Worm (Caenorhabditis elegans) whole organism, L4 larva: ENCODE data around the gene mrps-11.

Experiments used
- T20F7.1 ChIP-seq: fragments of 200-800 bp; sonication (Bioruptor generic); optimal IDR thresholded peaks from 2 replicates; lab custom pipeline; 2018; ENCODE audit warnings: mild to moderate bottlenecking, missing genetic modification characterization, missing compliant biosample characterization
- T26A8.4 ChIP-seq: fragments of 200-800 bp; sonication (Bioruptor generic); IDR thresholded peaks from 2 replicates; pipeline ENCODE4 v1.3.6; 2022; ENCODE audit warnings: missing genetic modification characterization, missing compliant biosample characterization
- Y105C5A.15 ChIP-seq: fragments of 200-800 bp; sonication (Bioruptor generic); IDR thresholded peaks from 2 replicates; pipeline ENCODE4 v1.3.6; 2022; ENCODE audit warnings: missing genetic modification characterization, missing compliant biosample characterization
- Y5F2A.4 ChIP-seq: fragments of 200-800 bp; sonication (Bioruptor generic); optimal IDR thresholded peaks from 2 replicates; lab custom pipeline; 2018; ENCODE audit warnings: mild to moderate bottlenecking, missing genetic modification characterization, missing compliant biosample characterization
- Y75B8A.6 ChIP-seq: fragments of 200-800 bp; sonication (Bioruptor generic); IDR thresholded peaks from 2 replicates; pipeline ENCODE4 v1.3.6; 2022; ENCODE audit warnings: missing genetic modification reagents, missing genetic modification characterization, missing compliant biosample characterization
- ZK546.5 ChIP-seq, 2 experiments: sonication (generic microtip); optimal IDR thresholded peaks; 2 replicates each; lab custom pipeline; 2017; ENCODE audit warnings: missing biosample characterization in 2 of 2, missing genetic modification characterization in 2 of 2
- aha-1 ChIP-seq: fragments of 150-350 bp; peaks from one replicate; lab custom pipeline; 2014; ENCODE audit warnings: missing biosample characterization, missing genetic modification characterization
- arid-1 ChIP-seq: fragments of 200-800 bp; sonication (Bioruptor generic); conservative IDR thresholded peaks from 2 replicates; pipeline ENCODE4 v1.3.6; 2022; ENCODE audit warnings: missing genetic modification reagents, missing genetic modification characterization, missing compliant biosample characterization
- ceh-20 ChIP-seq: fragments of 200-800 bp; sonication (Bioruptor generic); IDR thresholded peaks from 2 replicates; pipeline ENCODE4 v1.3.6; 2022; ENCODE audit warnings: missing genetic modification reagents, missing genetic modification characterization, missing compliant biosample characterization
- ceh-32 ChIP-seq: sonication (generic microtip); optimal IDR thresholded peaks from 2 replicates; lab custom pipeline; 2016; ENCODE audit warnings: mild to moderate bottlenecking, missing genetic modification characterization, missing compliant biosample characterization; ENCODE audit not compliant: poor library complexity
- ctbp-1 ChIP-seq: fragments of 200-800 bp; sonication (Bioruptor generic); IDR thresholded peaks from 2 replicates; pipeline ENCODE4 v1.3.6; 2022; ENCODE audit warnings: missing genetic modification reagents, missing genetic modification characterization, missing compliant biosample characterization
- daf-16 ChIP-seq, 3 experiments: sonication (generic microtip); optimal IDR thresholded peaks; 2 replicates each; lab custom pipeline; 2016 to 2017; ENCODE audit warnings: missing genetic modification characterization in 3 of 3, missing genetic modification reagents in 3 of 3, mild to moderate bottlenecking in 2 of 3, missing compliant biosample characterization in 2 of 3, missing biosample characterization in 1 of 3, moderate library complexity in 1 of 3
- daf-19 ChIP-seq: fragments of 200-800 bp; sonication (Bioruptor generic); conservative IDR thresholded peaks from 2 replicates; pipeline ENCODE4 v1.3.6; 2022; ENCODE audit warnings: missing genetic modification characterization, missing compliant biosample characterization
- dmd-9 ChIP-seq: fragments of 200-800 bp; sonication (Bioruptor generic); IDR thresholded peaks from 2 replicates; pipeline ENCODE4 v1.3.6; 2022; ENCODE audit warnings: missing genetic modification reagents, missing genetic modification characterization, missing compliant biosample characterization
- dpl-1 ChIP-seq: fragments of 150-350 bp; optimal IDR thresholded peaks from 2 replicates; lab custom pipeline; 2014; ENCODE audit warnings: missing biosample characterization, missing genetic modification reagents, missing genetic modification characterization
- duxl-1 ChIP-seq: sonication (generic microtip); optimal IDR thresholded peaks from 2 replicates; lab custom pipeline; 2016; ENCODE audit warnings: mild to moderate bottlenecking, missing genetic modification characterization, moderate library complexity, missing compliant biosample characterization; ENCODE audit not compliant: poor library complexity
- dve-1 ChIP-seq: sonication (generic microtip); optimal IDR thresholded peaks from 2 replicates; lab custom pipeline; 2017; ENCODE audit warnings: antibody characterized with exemption, mild to moderate bottlenecking, missing genetic modification characterization, missing compliant biosample characterization; ENCODE audit not compliant: insufficient read depth
- fos-1 ChIP-seq: fragments of 150-350 bp; optimal IDR thresholded peaks from 2 replicates; lab custom pipeline; 2014; ENCODE audit warnings: missing biosample characterization, missing genetic modification characterization
- hif-1 ChIP-seq, 2 experiments: sonication (generic microtip); optimal IDR thresholded peaks; 2 replicates each; lab custom pipeline; 2016 to 2017; ENCODE audit warnings: missing compliant biosample characterization in 2 of 2, missing genetic modification characterization in 2 of 2, missing genetic modification reagents in 2 of 2, missing genotype in 2 of 2, mild to moderate bottlenecking in 1 of 2
- hlh-11 ChIP-seq: fragments of 200-800 bp; sonication (Bioruptor generic); optimal IDR thresholded peaks from 2 replicates; lab custom pipeline; 2018; ENCODE audit warnings: mild to moderate bottlenecking, missing genetic modification characterization, missing compliant biosample characterization
- hmg-1.1 ChIP-seq: fragments of 200-800 bp; sonication (Bioruptor generic); IDR thresholded peaks from 2 replicates; pipeline ENCODE4 v1.3.6; 2022; ENCODE audit warnings: missing genetic modification reagents, missing genetic modification characterization, missing compliant biosample characterization
- lsy-2 ChIP-seq, 2 experiments: fragments of 150-350 bp in 1 of 2; sonication (generic microtip) in 1 of 2; optimal IDR thresholded peaks; 2 replicates each; lab custom pipeline; 2014 to 2017; ENCODE audit warnings: missing biosample characterization in 2 of 2, missing genetic modification characterization in 2 of 2
- mdl-1 ChIP-seq, 2 experiments: fragments of 150-350 bp in 1 of 2; sonication (generic microtip) in 1 of 2; optimal IDR thresholded peaks; 2 replicates each; lab custom pipeline; 2014 to 2017; ENCODE audit warnings: missing biosample characterization in 2 of 2, missing genetic modification characterization in 2 of 2
- mep-1 ChIP-seq: fragments of 150-350 bp; sonication (generic microtip); optimal IDR thresholded peaks from 3 replicates; lab custom pipeline; 2014; ENCODE audit warnings: missing biosample characterization, missing genetic modification characterization
- mxl-3 ChIP-seq: fragments of 200-800 bp; sonication (Bioruptor generic); optimal IDR thresholded peaks from 2 replicates; lab custom pipeline; 2018; ENCODE audit warnings: mild to moderate bottlenecking, missing genetic modification characterization, missing compliant biosample characterization
- nhr-10 ChIP-seq: fragments of 150-350 bp; optimal IDR thresholded peaks from 2 replicates; lab custom pipeline; 2014; ENCODE audit warnings: missing biosample characterization, missing genetic modification characterization
- nhr-102 ChIP-seq: sonication (generic microtip); optimal IDR thresholded peaks from 2 replicates; lab custom pipeline; 2016; ENCODE audit warnings: mild to moderate bottlenecking, missing genetic modification characterization, moderate library complexity, missing compliant biosample characterization
- nhr-11 ChIP-seq: fragments of 150-350 bp; optimal IDR thresholded peaks from 2 replicates; lab custom pipeline; 2014; ENCODE audit warnings: missing biosample characterization, missing genetic modification characterization
- nhr-28 ChIP-seq: fragments of 150-350 bp; optimal IDR thresholded peaks from 2 replicates; lab custom pipeline; 2014; ENCODE audit warnings: missing biosample characterization, missing genetic modification characterization
- nhr-41 ChIP-seq: fragments of 200-800 bp; sonication (Bioruptor generic); IDR thresholded peaks from 2 replicates; pipeline ENCODE4 v1.3.6; 2022; ENCODE audit warnings: missing genetic modification reagents, missing genetic modification characterization, missing compliant biosample characterization
- nhr-48 ChIP-seq: sonication (generic microtip); optimal IDR thresholded peaks from 2 replicates; lab custom pipeline; 2016; ENCODE audit warnings: mild to moderate bottlenecking, missing genetic modification characterization, missing compliant biosample characterization
- nhr-6 ChIP-seq: fragments of 150-350 bp; optimal IDR thresholded peaks from 2 replicates; lab custom pipeline; 2014; ENCODE audit warnings: missing biosample characterization, missing genetic modification characterization
- pha-4 ChIP-seq, 2 experiments: fragments of 150-350 bp in 1 of 2; fragments of 200-800 bp in 1 of 2; sonication (Bioruptor generic) in 1 of 2; IDR thresholded peaks in 1 of 2; optimal IDR thresholded peaks in 1 of 2; 2 replicates each; pipeline versions ENCODE4 v1.3.6 to Lab custom; 2014 to 2022; ENCODE audit warnings: missing genetic modification characterization in 2 of 2, missing genetic modification reagents in 2 of 2, missing biosample characterization in 1 of 2, missing compliant biosample characterization in 1 of 2
- saeg-2 ChIP-seq: fragments of 200-800 bp; sonication (Bioruptor generic); IDR thresholded peaks from 2 replicates; pipeline ENCODE4 v1.3.6; 2022; ENCODE audit warnings: missing genetic modification reagents, missing genetic modification characterization, missing compliant biosample characterization
- sdz-12 ChIP-seq: fragments of 200-800 bp; sonication (Bioruptor generic); optimal IDR thresholded peaks from 2 replicates; lab custom pipeline; 2018; ENCODE audit warnings: mild to moderate bottlenecking, missing genetic modification characterization, missing compliant biosample characterization
- set-16 ChIP-seq: fragments of 200-800 bp; sonication (Bioruptor generic); IDR thresholded peaks from 2 replicates; pipeline ENCODE4 v1.3.6; 2022; ENCODE audit warnings: missing genetic modification reagents, missing genetic modification characterization, missing compliant biosample characterization
- skn-1 ChIP-seq: fragments of 150-350 bp; optimal IDR thresholded peaks from 2 replicates; lab custom pipeline; 2014; ENCODE audit warnings: missing biosample characterization, missing genetic modification characterization
- tag-97 ChIP-seq: fragments of 200-800 bp; sonication (Bioruptor generic); IDR thresholded peaks from 2 replicates; pipeline ENCODE4 v1.3.6; 2022; ENCODE audit warnings: missing genetic modification characterization, missing compliant biosample characterization
- unc-39 ChIP-seq: sonication (generic microtip); optimal IDR thresholded peaks from 2 replicates; lab custom pipeline; 2017; ENCODE audit warnings: missing biosample characterization, missing genetic modification characterization
- unc-62 ChIP-seq, 3 experiments: fragments of 150-350 bp in 1 of 3; sonication (generic microtip); optimal IDR thresholded peaks in 2 of 3; peaks in 1 of 3; 1 replicate in 1 of 3; 2 replicates in 2 of 3; lab custom pipeline; 2014 to 2017; ENCODE audit warnings: missing biosample characterization in 3 of 3, missing genetic modification characterization in 3 of 3, missing genetic modification reagents in 3 of 3, missing genotype in 1 of 3
- vab-7 ChIP-seq: fragments of 200-800 bp; sonication (Bioruptor generic); IDR thresholded peaks from 2 replicates; pipeline ENCODE4 v1.3.6; 2022; ENCODE audit warnings: missing genetic modification reagents, missing genetic modification characterization, missing compliant biosample characterization
- zag-1 ChIP-seq: fragments of 150-350 bp; optimal IDR thresholded peaks from 2 replicates; lab custom pipeline; 2014; ENCODE audit warnings: missing biosample characterization, missing genetic modification characterization

mrps-11 gene

ce11 chrV:12467755-12468154 is 26.7 kb downstream of the mrps-11 start (continued):
- TF ChIP-seq nhr-6 (tag; lab: Kevin White, UChicago) (no peak), dve-1 (tag; lab: Kevin White, UChicago) (peak; percentile 71), hlh-11 (peak; percentile 89), nhr-10 (tag; lab: Kevin White, UChicago) (no peak), T26A8.4 (GFP tag; lab: Robert Waterston, UW) (no peak), ceh-20 (GFP tag; lab: Robert Waterston, UW) (no peak), daf-16 (GFP tag; optimal IDR thresholded peaks at IDR 0.05; lab: Kevin White, UChicago) (no peak), daf-16 (tag; optimal IDR thresholded peaks at IDR 0.05; lab: Kevin White, UChicago) (peak; percentile 93), hif-1 (tag; optimal IDR thresholded peaks at IDR 0.05; lab: Kevin White, UChicago) (no peak), nhr-11 (tag; lab: Kevin White, UChicago) (peak; percentile 9), daf-19 (GFP tag; lab: Robert Waterston, UW) (no peak), Y5F2A.4 (GFP tag; lab: Kevin White, UChicago) (no peak), lsy-2 (tag; optimal IDR thresholded peaks at IDR 0.05; lab: Kevin White, UChicago) (no peak)

DNA sequence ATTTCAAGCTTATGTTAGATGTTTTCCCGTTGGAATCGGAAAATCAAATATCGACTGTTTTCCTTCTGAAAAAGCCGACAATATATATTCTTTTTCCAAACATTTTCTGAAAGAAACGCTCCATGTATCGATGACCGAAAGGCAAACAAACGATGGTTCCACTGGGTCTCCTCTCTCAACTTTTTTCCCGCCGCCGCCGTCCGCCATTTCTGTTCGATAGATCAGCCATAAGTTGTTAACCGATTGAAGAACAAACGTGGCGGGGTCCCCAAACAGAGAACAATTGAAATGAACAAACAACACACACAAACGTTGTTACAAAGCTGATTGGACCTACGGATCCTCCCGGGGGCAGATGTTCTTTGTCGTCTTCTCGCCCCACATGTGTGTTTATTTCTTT is 27.8 kb downstream of the mrps-11 start:
- TF ChIP-seq nhr-11 (tag; lab: Kevin White, UChicago): no peak
- TF ChIP-seq nhr-6 (tag; lab: Kevin White, UChicago): peak; percentile 55
- no peak for TF ChIP-seq set-16 (GFP tag; lab: Robert Waterston, UW)

ce11 chrV:12465399-12465798 is 29.0 kb downstream of the mrps-11 start:
- peak; percentile 14 for TF ChIP-seq zag-1 (tag; lab: Kevin White, UChicago)
- no peak for TF ChIP-seq arid-1 (GFP tag; lab: Robert Waterston, UW)
- no peak for TF ChIP-seq dmd-9 (GFP tag; lab: Robert Waterston, UW)
- TF ChIP-seq nhr-102 (tag; lab: Kevin White, UChicago): no peak
- TF ChIP-seq ZK546.5 (tag; optimal IDR thresholded peaks at IDR 0.05; lab: Kevin White, UChicago): no peak
- TF ChIP-seq Y75B8A.6 (GFP tag; lab: Robert Waterston, UW): 0 out of 2 replicates have a peak, but pooled peaks have one; percentile 29
- peak; percentile 40 for TF ChIP-seq ceh-32
- no peak for TF ChIP-seq nhr-41 (GFP tag; lab: Robert Waterston, UW)
- TF ChIP-seq lsy-2 (tag; optimal IDR thresholded peaks at IDR 0.05; lab: Kevin White, UChicago): peak; percentile 34 to 67
- peak in 1 of 2 experiments; percentile 83 for TF ChIP-seq daf-16 (GFP tag; optimal IDR thresholded peaks at IDR 0.05; lab: Kevin White, UChicago)
- TF ChIP-seq daf-16 (tag; optimal IDR thresholded peaks at IDR 0.05; lab: Kevin White, UChicago): no peak
- peak; percentile 42 for TF ChIP-seq dve-1 (tag; lab: Kevin White, UChicago)
- TF ChIP-seq dpl-1 (GFP tag; lab: Kevin White, UChicago): peak; percentile 57
- no peak for TF ChIP-seq fos-1 (tag; lab: Kevin White, UChicago)
- TF ChIP-seq ctbp-1 (GFP tag; lab: Robert Waterston, UW): peak; percentile 96
- no peak for TF ChIP-seq Y105C5A.15 (GFP tag; lab: Robert Waterston, UW)
- TF ChIP-seq sdz-12 (GFP tag; lab: Kevin White, UChicago): no peak
- TF ChIP-seq nhr-28 (tag; lab: Kevin White, UChicago): peak; percentile 42
- TF ChIP-seq mep-1: peak; percentile 76
- 0 out of 2 replicates have a peak, but pooled peaks have one; percentile 45 for TF ChIP-seq T26A8.4 (GFP tag; lab: Robert Waterston, UW)
- peak in 1 of 2 experiments; percentile 61 for TF ChIP-seq hif-1 (tag; optimal IDR thresholded peaks at IDR 0.05; lab: Kevin White, UChicago)
- 0 out of 2 replicates have a peak, but pooled peaks have one; percentile 38 for TF ChIP-seq vab-7
- TF ChIP-seq set-16 (GFP tag; lab: Robert Waterston, UW): peak; percentile 95
- TF ChIP-seq saeg-2 (GFP tag; lab: Robert Waterston, UW): 0 out of 2 replicates have a peak, but pooled peaks have one; percentile 27
- no peak for TF ChIP-seq unc-39
- no peak for TF ChIP-seq skn-1
- peak in 1 of 2 experiments; percentile 68 for TF ChIP-seq mdl-1 (tag; optimal IDR thresholded peaks at IDR 0.05; lab: Kevin White, UChicago)
- TF ChIP-seq duxl-1: no peak
- TF ChIP-seq unc-62 (GFP tag; optimal IDR thresholded peaks at IDR 0.05 in 1 of 2; lab: Kevin White, UChicago): peak in 1 of 2 experiments; percentile 50
- TF ChIP-seq unc-62 (tag; optimal IDR thresholded peaks at IDR 0.05; lab: Kevin White, UChicago): no peak
- peak; percentile 46 for TF ChIP-seq nhr-48
- TF ChIP-seq ceh-20 (GFP tag; lab: Robert Waterston, UW): peak; percentile 85
- TF ChIP-seq tag-97 (GFP tag; lab: Robert Waterston, UW): no peak
- no peak for TF ChIP-seq aha-1 (tag; lab: Kevin White, UChicago)
- TF ChIP-seq hlh-11: peak; percentile 74
- TF ChIP-seq pha-4 (GFP tag; IDR thresholded peaks at IDR 0.05; lab: Robert Waterston, UW): peak; percentile 36; the same call in 1 of the 2 replicates
- no peak for TF ChIP-seq pha-4 (tag; optimal IDR thresholded peaks at IDR 0.05; lab: Kevin White, UChicago)
- peak; percentile 34 for TF ChIP-seq T20F7.1 (GFP tag; lab: Kevin White, UChicago)
- peak; percentile 40 for TF ChIP-seq mxl-3 (GFP tag; lab: Kevin White, UChicago)
- TF ChIP-seq hmg-1.1 (GFP tag; lab: Robert Waterston, UW): peak; percentile 85
